Fruit fly (Drosophila melanogaster): Measurements from ENCODE around the gene CHKov1.
A peak's percentile ranks its signal among the peaks of the same experiment; 100 is the strongest.

The CHKov1 gene

DNA sequence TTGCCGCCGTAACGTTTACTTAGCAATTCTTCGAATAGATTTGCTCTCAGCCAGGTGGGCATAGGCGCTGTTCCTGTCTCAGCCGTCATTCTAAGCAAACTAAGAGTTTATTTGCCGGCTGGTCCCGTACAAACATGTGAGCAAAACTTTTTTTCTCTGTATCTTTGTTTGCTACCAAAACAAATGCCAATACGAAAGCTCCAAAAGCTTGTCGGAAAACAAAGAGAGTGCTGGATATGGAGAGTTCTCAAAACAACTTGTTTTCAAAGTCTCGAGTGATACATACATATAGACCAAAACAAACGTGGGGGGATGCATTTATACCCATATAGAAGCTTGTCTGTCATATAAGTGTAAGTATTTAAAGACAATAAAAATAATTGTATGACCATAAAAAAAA lies 13.1 kb downstream of the CHKov1 start, which contains the start of gene CG10559:
Gene CG10559 (minus strand): TSS at position 101 of the 400 bp plus-strand sequence.
- TF ChIP-seq Sp1 (GFP tag; optimal IDR thresholded peaks at IDR 0.05): no peak
- peak; percentile 49 for TF ChIP-seq Dif (GFP tag; optimal IDR thresholded peaks at IDR 0.05; ENCODE audit: partially characterized antibody)

DNA sequence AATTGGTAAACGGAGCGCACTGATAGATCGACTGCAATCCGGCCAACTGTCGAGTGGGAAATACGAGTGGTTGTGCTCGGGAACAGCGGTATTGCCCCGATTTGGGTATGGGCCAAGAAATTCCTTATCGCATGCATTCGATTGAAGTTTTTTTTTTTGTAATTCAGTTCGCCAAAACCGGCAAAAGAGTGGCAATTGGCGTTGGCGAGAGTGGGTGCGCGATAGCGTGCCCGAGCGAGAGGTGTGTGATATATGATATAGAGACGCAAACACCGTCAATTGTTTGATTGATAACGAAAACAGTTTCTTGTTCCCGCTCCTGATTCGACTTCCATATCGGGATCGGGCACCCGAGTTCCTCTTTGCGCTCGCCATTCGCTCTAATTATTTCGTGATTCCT lies 15.3 kb downstream of the CHKov1 start, which contains the start of gene CG31087:
Gene CG31087 (minus strand): TSS at position 63 of the 400 bp plus-strand sequence.
- TF ChIP-seq Dif (GFP tag; optimal IDR thresholded peaks at IDR 0.05; ENCODE audit: partially characterized antibody) (no peak), woc (GFP tag; optimal IDR thresholded peaks at IDR 0.05) (no peak), dmrt93B (GFP tag; optimal IDR thresholded peaks at IDR 0.05) (no peak), Rel (GFP tag; optimal IDR thresholded peaks at IDR 0.05) (no peak), Rel (tag; optimal IDR thresholded peaks at IDR 0.05) (peak; percentile 91), psq (GFP tag; optimal IDR thresholded peaks at IDR 0.05) (peak; percentile 81), Vsx2 (GFP tag; optimal IDR thresholded peaks at IDR 0.05; ENCODE audit: partially characterized antibody) (peak; percentile 40), CrebA (GFP tag; optimal IDR thresholded peaks at IDR 0.05; ENCODE audit: borderline replicate concordance) (no peak), Sp1 (GFP tag; optimal IDR thresholded peaks at IDR 0.05) (no peak), h (GFP tag; optimal IDR thresholded peaks at IDR 0.05) (peak; percentile 19), jim (GFP tag; optimal IDR thresholded peaks at IDR 0.05) (no peak), CG32264 (GFP tag; optimal IDR thresholded peaks at IDR 0.05) (no peak), Jra (GFP tag; optimal IDR thresholded peaks at IDR 0.05) (no peak), usp (GFP tag; optimal IDR thresholded peaks at IDR 0.05) (no peak), GATAd (GFP tag; optimal IDR thresholded peaks at IDR 0.05) (no peak)

DNA sequence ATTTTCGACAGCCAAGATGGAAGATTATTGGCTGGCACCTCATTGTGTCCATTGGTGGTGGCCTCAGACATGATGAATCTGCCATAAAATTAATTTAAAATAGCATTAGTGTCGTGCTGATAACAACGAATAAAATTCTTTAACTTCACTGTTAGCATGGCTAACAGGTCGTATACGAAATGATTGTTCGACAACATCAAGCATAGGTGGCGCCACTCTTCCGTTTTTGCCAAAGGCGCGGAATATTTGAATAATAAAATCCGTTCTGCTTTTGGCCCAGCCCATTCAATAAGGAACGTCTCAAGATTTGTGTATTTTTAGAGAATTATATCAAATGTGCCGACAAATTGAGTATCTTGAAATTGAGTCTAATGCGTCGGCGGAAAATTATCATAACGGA lies 16.5 kb downstream of the CHKov1 start:
- TF ChIP-seq jim (GFP tag; optimal IDR thresholded peaks at IDR 0.05): no peak
- TF ChIP-seq usp (GFP tag; optimal IDR thresholded peaks at IDR 0.05): no peak
- no peak for TF ChIP-seq Hnf4 (GFP tag; optimal IDR thresholded peaks at IDR 0.05)
- no peak for TF ChIP-seq GATAd (GFP tag; optimal IDR thresholded peaks at IDR 0.05)
- no peak for TF ChIP-seq dl (GFP tag; optimal IDR thresholded peaks at IDR 0.05; ENCODE audit: insufficient read depth in 1 of 2, partially characterized antibody in 2 of 2)
- TF ChIP-seq foxo (GFP tag; optimal IDR thresholded peaks at IDR 0.05): no peak
- TF ChIP-seq dsf (GFP tag; optimal IDR thresholded peaks at IDR 0.05; ENCODE audit: borderline replicate concordance): no peak
- TF ChIP-seq CG9705 (GFP tag; optimal IDR thresholded peaks at IDR 0.05): no peak
- no peak for TF ChIP-seq Mio (GFP tag; optimal IDR thresholded peaks at IDR 0.05)
- TF ChIP-seq HLH106 (tag; optimal IDR thresholded peaks at IDR 0.05): no peak
- TF ChIP-seq Rel (GFP tag; optimal IDR thresholded peaks at IDR 0.05): no peak
- no peak for TF ChIP-seq Rel (tag; optimal IDR thresholded peaks at IDR 0.05)
- TF ChIP-seq Hr78 (GFP tag; optimal IDR thresholded peaks at IDR 0.05): no peak
- no peak for TF ChIP-seq N (GFP tag; optimal IDR thresholded peaks at IDR 0.05)
- TF ChIP-seq woc (GFP tag; optimal IDR thresholded peaks at IDR 0.05): no peak
- no peak for TF ChIP-seq Vsx2 (GFP tag; optimal IDR thresholded peaks at IDR 0.05; ENCODE audit: partially characterized antibody)
- TF ChIP-seq ey (GFP tag; optimal IDR thresholded peaks at IDR 0.05): no peak
- no peak for TF ChIP-seq CG32264 (GFP tag; optimal IDR thresholded peaks at IDR 0.05)
- no peak for TF ChIP-seq Dif (GFP tag; optimal IDR thresholded peaks at IDR 0.05; ENCODE audit: partially characterized antibody)

DNA sequence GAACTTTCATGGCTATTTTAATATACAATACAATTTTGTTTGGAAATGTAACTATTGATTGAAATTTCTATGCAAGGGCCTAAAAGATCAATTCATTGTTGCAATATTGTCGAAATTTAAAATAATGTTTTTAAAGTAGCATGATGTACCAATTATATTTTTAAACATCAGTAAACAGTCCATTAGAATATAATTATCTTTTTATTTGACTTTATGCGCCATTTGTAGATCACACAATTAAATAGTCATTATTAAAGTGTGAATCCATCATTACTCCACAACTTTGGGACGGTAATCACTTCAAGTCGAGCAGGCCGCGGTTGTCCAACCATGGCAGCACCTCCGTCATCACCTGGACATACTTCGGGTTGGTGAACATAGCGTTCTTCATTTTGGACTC lies 18.3 kb downstream of the CHKov1 start, which contains the start of gene CG31099:
Gene CG31099 (minus strand): TSS at position 101 of the 400 bp plus-strand sequence.
- TF ChIP-seq N (GFP tag; optimal IDR thresholded peaks at IDR 0.05): no peak
- TF ChIP-seq dl (GFP tag; optimal IDR thresholded peaks at IDR 0.05; ENCODE audit: insufficient read depth in 1 of 2, partially characterized antibody in 2 of 2): no peak
- no peak for TF ChIP-seq lola (GFP tag; optimal IDR thresholded peaks at IDR 0.05)
- no peak for TF ChIP-seq Jra (GFP tag; optimal IDR thresholded peaks at IDR 0.05)
- no peak for TF ChIP-seq sv (GFP tag; optimal IDR thresholded peaks at IDR 0.05)
- no peak for TF ChIP-seq CG9705 (GFP tag; optimal IDR thresholded peaks at IDR 0.05)

DNA sequence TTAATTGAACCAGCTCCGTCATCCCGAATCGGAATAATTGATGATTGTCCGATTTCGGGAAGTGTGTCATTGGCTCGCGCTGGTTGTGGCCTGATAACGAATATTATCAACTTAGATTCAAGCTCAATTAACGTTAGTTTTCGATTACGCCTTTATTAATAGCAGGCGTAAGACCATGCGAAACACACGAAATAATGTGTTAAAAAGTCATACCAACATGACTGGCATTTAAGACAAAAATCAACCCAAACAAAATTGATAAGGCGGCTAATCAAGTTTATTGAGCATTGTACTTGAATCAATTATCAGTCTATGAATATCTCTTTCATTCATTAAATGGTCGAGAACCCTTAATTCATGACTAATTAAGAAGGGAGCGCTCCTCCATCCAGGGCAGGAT lies 19.9 kb downstream of the CHKov1 start:
- no peak for TF ChIP-seq ey (GFP tag; optimal IDR thresholded peaks at IDR 0.05)
- no peak for TF ChIP-seq usp (GFP tag; optimal IDR thresholded peaks at IDR 0.05)
- no peak for TF ChIP-seq pan (optimal IDR thresholded peaks at IDR 0.05)
- no peak for TF ChIP-seq Dfd (GFP tag; optimal IDR thresholded peaks at IDR 0.05)
- TF ChIP-seq OdsH (GFP tag; optimal IDR thresholded peaks at IDR 0.05): no peak
- no peak for TF ChIP-seq fru (GFP tag; optimal IDR thresholded peaks at IDR 0.05)
- TF ChIP-seq Hr83 (GFP tag; optimal IDR thresholded peaks at IDR 0.05; ENCODE audit: poor library complexity, severe bottlenecking): no peak
- no peak for TF ChIP-seq Myc (optimal IDR thresholded peaks at IDR 0.05)
- TF ChIP-seq h (GFP tag; optimal IDR thresholded peaks at IDR 0.05): no peak
- TF ChIP-seq sv (GFP tag; optimal IDR thresholded peaks at IDR 0.05): no peak
- TF ChIP-seq rgr (GFP tag; optimal IDR thresholded peaks at IDR 0.05): no peak
- TF ChIP-seq dsf (GFP tag; optimal IDR thresholded peaks at IDR 0.05; ENCODE audit: borderline replicate concordance): no peak
- no peak for TF ChIP-seq GATAd (GFP tag; optimal IDR thresholded peaks at IDR 0.05)
- no peak for TF ChIP-seq dl (GFP tag; optimal IDR thresholded peaks at IDR 0.05; ENCODE audit: insufficient read depth in 1 of 2, partially characterized antibody in 2 of 2)
- TF ChIP-seq sage (GFP tag; optimal IDR thresholded peaks at IDR 0.05): no peak
- no peak for TF ChIP-seq Jra (GFP tag; optimal IDR thresholded peaks at IDR 0.05)
- TF ChIP-seq N (GFP tag; optimal IDR thresholded peaks at IDR 0.05): no peak
- TF ChIP-seq Hnf4 (GFP tag; optimal IDR thresholded peaks at IDR 0.05): no peak
- no peak for TF ChIP-seq dmrt93B (GFP tag; optimal IDR thresholded peaks at IDR 0.05)
- no peak for TF ChIP-seq Vsx2 (GFP tag; optimal IDR thresholded peaks at IDR 0.05; ENCODE audit: partially characterized antibody)
